Worm (Caenorhabditis elegans) whole organism, L2 larva: ENCODE measurements around the gene dnj-25.

ENCODE experiments used
- blmp-1 ChIP-seq: sonication (generic microtip); optimal IDR thresholded peaks from 2 replicates; lab custom pipeline; 2017; ENCODE audit warnings: missing genetic modification characterization, mild to moderate bottlenecking, missing compliant biosample characterization, antibody characterized with exemption, moderate library complexity; ENCODE audit not compliant: insufficient read depth
- ceh-82 ChIP-seq: fragments of 150-350 bp; optimal IDR thresholded peaks from 2 replicates; lab custom pipeline; 2014; ENCODE audit warnings: missing biosample characterization, missing genetic modification characterization
- lin-39 ChIP-seq: fragments of 150-350 bp; optimal IDR thresholded peaks from 2 replicates; lab custom pipeline; 2014; ENCODE audit warnings: missing biosample characterization, missing genetic modification reagents, missing genetic modification characterization
- nhr-237 ChIP-seq: fragments of 150-350 bp; optimal IDR thresholded peaks from 2 replicates; lab custom pipeline; 2014; ENCODE audit warnings: missing biosample characterization, missing genetic modification characterization
- nhr-77 ChIP-seq: fragments of 150-350 bp; optimal IDR thresholded peaks from 2 replicates; lab custom pipeline; 2014; ENCODE audit warnings: missing biosample characterization, missing genetic modification characterization
- unc-39 ChIP-seq: fragments of 150-350 bp; optimal IDR thresholded peaks from 2 replicates; lab custom pipeline; 2014; ENCODE audit warnings: missing biosample characterization, missing genetic modification characterization
- zag-1 ChIP-seq: fragments of 150-350 bp; optimal IDR thresholded peaks from 2 replicates; lab custom pipeline; 2014; ENCODE audit warnings: missing biosample characterization, missing genetic modification characterization
- ztf-11 ChIP-seq: sonication (generic microtip); optimal IDR thresholded peaks from 2 replicates; lab custom pipeline; 2017; ENCODE audit warnings: missing biosample characterization, missing genetic modification characterization

- no peak for TF ChIP-seq nhr-237 (tag; lab: Kevin White, UChicago)
- no peak for TF ChIP-seq nhr-77 (tag; lab: Kevin White, UChicago)
- no peak for TF ChIP-seq zag-1 (tag; lab: Kevin White, UChicago)
- TF ChIP-seq ztf-11 (tag; lab: Kevin White, UChicago): no peak
- TF ChIP-seq ceh-82: no peak
- TF ChIP-seq lin-39: no peak
- no peak for TF ChIP-seq unc-39
- peak; percentile 73 for TF ChIP-seq blmp-1 (tag; lab: Kevin White, UChicago)
These were observed 30.5 kb downstream of the dnj-25 start, which contains the start of gene Y44A6C.1 for ce11 chrV:20713620-20714019.
